Worm (Caenorhabditis elegans) whole organism, young adult: Measurements from ENCODE around the gene Y41E3.19.
A peak's percentile ranks its signal among the peaks of the same experiment; 100 is the strongest.
"Not testable (repeated sequence)": the region's sequence is repeated elsewhere in the genome, so short reads cannot be mapped to it uniquely, and the experiment has no call there.

Experiments
- B0019.2 ChIP-seq: fragments of 200-800 bp; sonication (Bioruptor generic); conservative IDR thresholded peaks from 2 replicates; pipeline ENCODE4 v1.3.6; 2022; ENCODE audit warnings: missing genetic modification reagents, missing genetic modification characterization, missing compliant biosample characterization
- B0035.1 ChIP-seq: sonication (generic microtip); optimal IDR thresholded peaks from 2 replicates; lab custom pipeline; 2016; ENCODE audit warnings: missing genetic modification characterization, mild to moderate bottlenecking, missing compliant biosample characterization, missing genotype, missing genetic modification reagents
- B0336.3 ChIP-seq: fragments of 200-800 bp; sonication (Bioruptor generic); IDR thresholded peaks from 2 replicates; pipeline ENCODE4 v1.3.6; 2022; ENCODE audit warnings: missing genetic modification characterization, missing compliant biosample characterization
- C17E4.6 ChIP-seq: fragments of 200-800 bp; sonication (Bioruptor generic); IDR thresholded peaks from 2 replicates; pipeline ENCODE4 v1.3.6; 2022; ENCODE audit warnings: missing genetic modification reagents, missing genetic modification characterization, missing compliant biosample characterization
- D2030.7 ChIP-seq: fragments of 200-800 bp; sonication (Bioruptor generic); IDR thresholded peaks from 2 replicates; pipeline ENCODE4 v1.3.6; 2022; ENCODE audit warnings: missing genetic modification reagents, missing genetic modification characterization, missing compliant biosample characterization
- F33H1.4 ChIP-seq: fragments of 200-800 bp; sonication (Bioruptor generic); IDR thresholded peaks from 2 replicates; pipeline ENCODE4 v1.3.6; 2022; ENCODE audit warnings: missing genetic modification reagents, missing genetic modification characterization, missing compliant biosample characterization
- F37B4.10 ChIP-seq: fragments of 200-800 bp; sonication (Bioruptor generic); IDR thresholded peaks from 2 replicates; pipeline ENCODE4 v1.3.6; 2022; ENCODE audit warnings: missing genetic modification characterization, missing compliant biosample characterization
- F39B2.1 ChIP-seq: fragments of 200-800 bp; sonication (Bioruptor generic); IDR thresholded peaks from 2 replicates; pipeline ENCODE4 v1.3.6; 2022; ENCODE audit warnings: missing genetic modification reagents, missing genetic modification characterization, missing compliant biosample characterization
- K11D2.4 ChIP-seq: fragments of 200-800 bp; sonication (Bioruptor generic); IDR thresholded peaks from 2 replicates; pipeline ENCODE4 v1.3.6; 2022; ENCODE audit warnings: missing genetic modification reagents, missing genetic modification characterization, missing compliant biosample characterization
- Y53F4B.3 ChIP-seq: fragments of 200-800 bp; sonication (Bioruptor generic); IDR thresholded peaks from 2 replicates; pipeline ENCODE4 v1.3.6; 2022; ENCODE audit warnings: missing genetic modification reagents, missing genetic modification characterization, missing compliant biosample characterization
- Y53G8AR.9 ChIP-seq: fragments of 200-800 bp; sonication (Bioruptor generic); conservative IDR thresholded peaks from 2 replicates; pipeline ENCODE4 v1.3.6; 2022; ENCODE audit warnings: missing genetic modification reagents, missing genetic modification characterization, missing compliant biosample characterization
- Y67H2A.10 ChIP-seq: fragments of 200-800 bp; sonication (Bioruptor generic); conservative IDR thresholded peaks from 2 replicates; pipeline ENCODE4 v1.3.6; 2022; ENCODE audit warnings: missing genetic modification reagents, missing genetic modification characterization, missing compliant biosample characterization
- aptf-2 ChIP-seq: fragments of 200-800 bp; sonication (Bioruptor generic); conservative IDR thresholded peaks from 2 replicates; pipeline ENCODE4 v1.3.6; 2022; ENCODE audit warnings: missing genetic modification reagents, missing genetic modification characterization, missing compliant biosample characterization
- aptf-3 ChIP-seq: fragments of 200-800 bp; sonication (Bioruptor generic); IDR thresholded peaks from 2 replicates; pipeline ENCODE4 v1.3.6; 2022; ENCODE audit warnings: missing genetic modification characterization, missing compliant biosample characterization
- athp-1 ChIP-seq: sonication (generic microtip); optimal IDR thresholded peaks from 2 replicates; lab custom pipeline; 2017; ENCODE audit warnings: mild to moderate bottlenecking, missing genetic modification characterization, missing compliant biosample characterization
- attf-3 ChIP-seq: fragments of 200-800 bp; sonication (Bioruptor generic); conservative IDR thresholded peaks from 2 replicates; pipeline ENCODE4 v1.3.6; 2022; ENCODE audit warnings: missing genetic modification reagents, missing genetic modification characterization, missing compliant biosample characterization
- bed-1 ChIP-seq: fragments of 200-800 bp; sonication (Bioruptor generic); IDR thresholded peaks from 2 replicates; pipeline ENCODE4 v1.3.6; 2022; ENCODE audit warnings: missing genetic modification reagents, missing genetic modification characterization, missing compliant biosample characterization
- bed-2 ChIP-seq: fragments of 200-800 bp; sonication (Bioruptor generic); IDR thresholded peaks from 2 replicates; pipeline ENCODE4 v1.3.6; 2022; ENCODE audit warnings: missing genetic modification reagents, missing genetic modification characterization, missing compliant biosample characterization
- cebp-1 ChIP-seq, 2 experiments: fragments of 200-800 bp in 1 of 2; sonication (Bioruptor generic) in 1 of 2; sonication (generic microtip) in 1 of 2; IDR thresholded peaks in 1 of 2; optimal IDR thresholded peaks in 1 of 2; 2 replicates each; pipeline versions ENCODE4 v1.3.6 to Lab custom; 2017 to 2022; ENCODE audit warnings: missing compliant biosample characterization in 2 of 2, missing genetic modification characterization in 2 of 2, mild to moderate bottlenecking in 1 of 2, missing genetic modification reagents in 1 of 2, moderate library complexity in 1 of 2
- cebp-2 ChIP-seq: fragments of 200-800 bp; sonication (Bioruptor generic); IDR thresholded peaks from 2 replicates; pipeline ENCODE4 v1.3.6; 2022; ENCODE audit warnings: missing genetic modification characterization, missing compliant biosample characterization
- ceh-100 ChIP-seq: fragments of 200-800 bp; sonication (Bioruptor generic); IDR thresholded peaks from 2 replicates; pipeline ENCODE4 v1.3.6; 2022; ENCODE audit warnings: missing genetic modification reagents, missing genetic modification characterization, missing compliant biosample characterization
- ceh-58 ChIP-seq: fragments of 200-800 bp; sonication (Bioruptor generic); IDR thresholded peaks from 2 replicates; pipeline ENCODE4 v1.3.6; 2022; ENCODE audit warnings: missing genetic modification characterization, missing compliant biosample characterization
- dox-1 ChIP-seq: fragments of 200-800 bp; sonication (Bioruptor generic); IDR thresholded peaks from 2 replicates; pipeline ENCODE4 v1.3.6; 2022; ENCODE audit warnings: missing genetic modification reagents, missing genetic modification characterization, missing compliant biosample characterization
- egl-18 ChIP-seq: fragments of 200-800 bp; sonication (Bioruptor generic); IDR thresholded peaks from 2 replicates; pipeline ENCODE4 v1.3.6; 2022; ENCODE audit warnings: missing genetic modification reagents, missing genetic modification characterization, missing compliant biosample characterization
- egrh-3 ChIP-seq: fragments of 200-800 bp; sonication (Bioruptor generic); IDR thresholded peaks from 2 replicates; pipeline ENCODE4 v1.3.6; 2022; ENCODE audit warnings: missing genetic modification reagents, missing genetic modification characterization, missing compliant biosample characterization
- ekl-4 ChIP-seq: fragments of 200-800 bp; sonication (Bioruptor generic); IDR thresholded peaks from 2 replicates; pipeline ENCODE4 v1.3.6; 2022; ENCODE audit warnings: missing genetic modification reagents, missing genetic modification characterization, missing compliant biosample characterization
- him-1 ChIP-seq: sonication (generic microtip); optimal IDR thresholded peaks from 2 replicates; lab custom pipeline; 2016; ENCODE audit warnings: missing genotype, missing genetic modification reagents, missing genetic modification characterization, missing compliant biosample characterization
- hmg-20 ChIP-seq: fragments of 200-800 bp; sonication (Bioruptor generic); IDR thresholded peaks from 2 replicates; pipeline ENCODE4 v1.3.6; 2022; ENCODE audit warnings: missing genetic modification reagents, missing genetic modification characterization, missing compliant biosample characterization
- hsf-1 ChIP-seq: fragments of 200-800 bp; sonication (Bioruptor generic); IDR thresholded peaks from 2 replicates; pipeline ENCODE4 v1.3.6; 2022; ENCODE audit warnings: missing genetic modification reagents, missing genetic modification characterization, missing compliant biosample characterization
- lag-1 ChIP-seq: fragments of 200-800 bp; sonication (Bioruptor generic); IDR thresholded peaks from 2 replicates; pipeline ENCODE4 v1.3.6; 2022; ENCODE audit warnings: missing genetic modification reagents, missing genetic modification characterization, missing compliant biosample characterization
- lin-54 ChIP-seq: fragments of 200-800 bp; sonication (Bioruptor generic); optimal IDR thresholded peaks from 2 replicates; lab custom pipeline; 2018; ENCODE audit warnings: mild to moderate bottlenecking, missing genetic modification characterization, missing compliant biosample characterization
- lsl-1 ChIP-seq: fragments of 200-800 bp; sonication (Bioruptor generic); optimal IDR thresholded peaks from 2 replicates; lab custom pipeline; 2018; ENCODE audit warnings: mild to moderate bottlenecking, missing genetic modification characterization, moderate library complexity, missing compliant biosample characterization
- madf-3 ChIP-seq: fragments of 200-800 bp; sonication (Bioruptor generic); IDR thresholded peaks from 2 replicates; pipeline ENCODE4 v1.3.6; 2022; ENCODE audit warnings: missing genetic modification reagents, missing genetic modification characterization, missing compliant biosample characterization
- madf-6 ChIP-seq: fragments of 200-800 bp; sonication (Bioruptor generic); IDR thresholded peaks from 2 replicates; pipeline ENCODE4 v1.3.6; 2022; ENCODE audit warnings: missing genetic modification reagents, missing genetic modification characterization, missing compliant biosample characterization
- mcd-1 ChIP-seq: fragments of 200-800 bp; sonication (Bioruptor generic); IDR thresholded peaks from 2 replicates; pipeline ENCODE4 v1.3.6; 2022; ENCODE audit warnings: missing genetic modification reagents, missing genetic modification characterization, missing compliant biosample characterization
- mel-28 ChIP-seq: sonication (generic microtip); optimal IDR thresholded peaks from 2 replicates; lab custom pipeline; 2016; ENCODE audit warnings: borderline replicate concordance, mild to moderate bottlenecking, missing genetic modification characterization, missing compliant biosample characterization
- nfya-2 ChIP-seq: fragments of 200-800 bp; sonication (Bioruptor generic); IDR thresholded peaks from 2 replicates; pipeline ENCODE4 v1.3.6; 2022; ENCODE audit warnings: missing genetic modification reagents, missing genetic modification characterization, missing compliant biosample characterization
- nfyb-1 ChIP-seq: fragments of 200-800 bp; sonication (Bioruptor generic); IDR thresholded peaks from 2 replicates; pipeline ENCODE4 v1.3.6; 2022; ENCODE audit warnings: missing genetic modification reagents, missing genetic modification characterization, missing compliant biosample characterization
- nhr-27 ChIP-seq: fragments of 200-800 bp; sonication (Bioruptor generic); optimal IDR thresholded peaks from 2 replicates; lab custom pipeline; 2018; ENCODE audit warnings: mild to moderate bottlenecking, missing genetic modification characterization, moderate library complexity, missing compliant biosample characterization
- nhr-90 ChIP-seq: sonication (generic microtip); optimal IDR thresholded peaks from 2 replicates; lab custom pipeline; 2016; ENCODE audit warnings: missing genotype, mild to moderate bottlenecking, missing genetic modification characterization, missing compliant biosample characterization
- rcor-1 ChIP-seq: fragments of 200-800 bp; sonication (Bioruptor generic); IDR thresholded peaks from 2 replicates; pipeline ENCODE4 v1.3.6; 2022; ENCODE audit warnings: missing genetic modification reagents, missing genetic modification characterization, missing compliant biosample characterization
- rpc-1 ChIP-seq, 2 experiments: fragments of 150-350 bp in 1 of 2; sonication (generic microtip) in 1 of 2; optimal IDR thresholded peaks; 2 replicates each; lab custom pipeline; 2014 to 2018; ENCODE audit warnings: missing biosample characterization in 1 of 2, missing genetic modification characterization in 1 of 2, missing genetic modification reagents in 1 of 2, missing genotype in 1 of 2
- ztf-25 ChIP-seq: fragments of 200-800 bp; sonication (Bioruptor generic); IDR thresholded peaks from 2 replicates; pipeline ENCODE4 v1.3.6; 2022; ENCODE audit warnings: missing genetic modification reagents, missing genetic modification characterization, missing compliant biosample characterization
- ztf-28 ChIP-seq: fragments of 200-800 bp; sonication (Bioruptor generic); IDR thresholded peaks from 2 replicates; pipeline ENCODE4 v1.3.6; 2022; ENCODE audit warnings: missing genetic modification reagents, missing genetic modification characterization, missing compliant biosample characterization
- ztf-6 ChIP-seq: fragments of 200-800 bp; sonication (Bioruptor generic); IDR thresholded peaks from 2 replicates; pipeline ENCODE4 v1.3.6; 2022; ENCODE audit warnings: missing genetic modification reagents, missing genetic modification characterization, missing compliant biosample characterization

The Y41E3.19 gene

DNA sequence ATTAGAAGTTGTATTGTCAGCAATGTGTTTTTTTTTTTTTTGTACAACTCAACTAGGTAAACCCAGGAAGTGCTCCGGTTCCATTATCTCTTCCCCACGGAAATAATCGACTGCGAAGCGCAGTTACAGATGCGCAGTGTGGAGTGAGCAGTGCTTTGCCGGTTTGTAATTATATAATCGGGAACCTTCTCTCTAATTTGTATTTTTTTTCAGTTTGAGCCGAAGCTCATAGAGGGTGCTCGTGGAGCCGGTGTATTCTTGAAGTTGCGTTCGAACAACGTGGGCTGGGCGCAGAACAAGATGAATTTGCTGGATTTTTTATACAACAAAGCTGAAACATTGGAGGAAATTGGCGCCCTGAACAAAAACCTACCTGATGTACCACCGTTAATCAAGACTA, 2.1 kb downstream of the Y41E3.19 start, which contains the start of gene Y41E3.13:
Y41E3.13 (plus strand) TSS at position 301 of the 400 bp plus-strand sequence.
- TF ChIP-seq bed-2 (GFP tag; lab: Robert Waterston, UW) = no peak
- no peak for TF ChIP-seq ceh-58 (GFP tag; lab: Robert Waterston, UW)
- no peak for TF ChIP-seq ztf-6 (GFP tag; lab: Robert Waterston, UW)
- TF ChIP-seq B0035.1 (tag; lab: Kevin White, UChicago) = no peak
- TF ChIP-seq B0336.3 (GFP tag; lab: Robert Waterston, UW) = no peak
- TF ChIP-seq rpc-1 (optimal IDR thresholded peaks at IDR 0.05; lab: Kevin White, UChicago) = no peak
- no peak for TF ChIP-seq rpc-1 (tag; optimal IDR thresholded peaks at IDR 0.05; lab: Kevin White, UChicago)
- TF ChIP-seq ztf-28 (GFP tag; lab: Robert Waterston, UW) = no peak
- no peak for TF ChIP-seq nhr-90 (tag; lab: Kevin White, UChicago)
- TF ChIP-seq F39B2.1 (GFP tag; lab: Robert Waterston, UW) = no peak
- TF ChIP-seq him-1 = no peak
- TF ChIP-seq lag-1 (GFP tag; lab: Robert Waterston, UW) = no peak
- no peak for TF ChIP-seq nhr-27 (tag; lab: Kevin White, UChicago)
- TF ChIP-seq athp-1 (tag; lab: Kevin White, UChicago) = no peak
- no peak for TF ChIP-seq ceh-100 (GFP tag; lab: Robert Waterston, UW)

DNA sequence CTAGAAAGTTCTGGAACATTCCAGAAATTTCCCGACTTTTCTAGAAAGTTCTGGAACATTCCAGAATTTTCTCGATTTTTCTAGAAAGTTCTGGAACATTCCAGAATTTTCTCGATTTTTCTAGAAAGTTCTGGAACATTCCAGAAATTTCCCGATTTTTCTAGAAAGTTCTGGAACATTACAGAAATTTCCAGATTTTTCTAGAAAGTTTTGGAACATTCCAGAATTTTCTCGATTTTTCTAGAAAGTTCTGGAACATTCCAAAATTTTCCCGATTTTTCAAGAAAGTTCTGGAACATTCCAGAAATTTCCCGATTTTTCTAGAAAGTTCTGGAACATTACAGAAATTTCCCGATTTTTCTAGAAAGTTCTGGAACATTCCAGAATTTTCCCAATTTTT, 3.2 kb downstream of the Y41E3.19 start:
- peak; percentile 62; the same call in 1 of the 2 replicates for TF ChIP-seq mcd-1 (GFP tag; lab: Robert Waterston, UW)
- peak; percentile 53 for TF ChIP-seq lin-54 (GFP tag; lab: Kevin White, UChicago)
- TF ChIP-seq egl-18 = peak; percentile 94
- TF ChIP-seq aptf-3 (GFP tag; lab: Robert Waterston, UW) = peak; percentile 99
- TF ChIP-seq hmg-20 (GFP tag; lab: Robert Waterston, UW) = 0 out of 2 replicates have a peak, but pooled peaks have one; percentile 11
- peak; percentile 100 for TF ChIP-seq dox-1 (GFP tag; lab: Robert Waterston, UW)
- peak; percentile 93 for TF ChIP-seq ztf-28 (GFP tag; lab: Robert Waterston, UW)
- TF ChIP-seq egrh-3 = peak; percentile 93
- peak; percentile 95 for TF ChIP-seq Y67H2A.10 (GFP tag; lab: Robert Waterston, UW)
- peak; percentile 96 for TF ChIP-seq Y53F4B.3 (GFP tag; lab: Robert Waterston, UW)
- TF ChIP-seq rcor-1 (GFP tag; lab: Robert Waterston, UW) = peak; percentile 98
- peak; percentile 39 for TF ChIP-seq rpc-1 (optimal IDR thresholded peaks at IDR 0.05; lab: Kevin White, UChicago)
- not testable (repeated sequence) for TF ChIP-seq rpc-1, cebp-1 (tag; optimal IDR thresholded peaks at IDR 0.05; lab: Kevin White, UChicago)
- TF ChIP-seq cebp-2 (GFP tag; lab: Robert Waterston, UW) = peak; percentile 99
- peak; percentile 99 for TF ChIP-seq ztf-25 (GFP tag; lab: Robert Waterston, UW)
- peak; percentile 83 for TF ChIP-seq mel-28 (tag; lab: Kevin White, UChicago)
- peak; percentile 53 for TF ChIP-seq lsl-1 (GFP tag; lab: Kevin White, UChicago)
- TF ChIP-seq K11D2.4 (GFP tag; lab: Robert Waterston, UW) = peak; percentile 53; the same call in 1 of the 2 replicates
- TF ChIP-seq madf-3 (GFP tag; lab: Robert Waterston, UW) = peak; percentile 93
- TF ChIP-seq B0019.2 (GFP tag; lab: Robert Waterston, UW) = peak; percentile 91
- peak; percentile 76 for TF ChIP-seq cebp-1 (GFP tag; IDR thresholded peaks at IDR 0.05; lab: Robert Waterston, UW)
- peak; percentile 69 for TF ChIP-seq attf-3 (GFP tag; lab: Robert Waterston, UW)
- peak; percentile 100 for TF ChIP-seq hsf-1 (GFP tag; lab: Robert Waterston, UW)
- peak; percentile 94; the same call in 1 of the 2 replicates for TF ChIP-seq F37B4.10 (GFP tag; lab: Robert Waterston, UW)
- peak; percentile 72 for TF ChIP-seq F33H1.4 (GFP tag; lab: Robert Waterston, UW)
- TF ChIP-seq nfya-2 (GFP tag; lab: Robert Waterston, UW) = peak; percentile 84; the same call in 1 of the 2 replicates
- TF ChIP-seq bed-1 = peak; percentile 78
- TF ChIP-seq aptf-2 (GFP tag; lab: Robert Waterston, UW) = peak; percentile 88
- TF ChIP-seq bed-2 (GFP tag; lab: Robert Waterston, UW) = 0 out of 2 replicates have a peak, but pooled peaks have one; percentile 44
- peak; percentile 87 for TF ChIP-seq Y53G8AR.9 (GFP tag; lab: Robert Waterston, UW)
- peak; percentile 90 for TF ChIP-seq C17E4.6
- peak; percentile 92 for TF ChIP-seq nfyb-1 (GFP tag; lab: Robert Waterston, UW)
- TF ChIP-seq madf-6 (GFP tag; lab: Robert Waterston, UW) = peak; percentile 92
- TF ChIP-seq D2030.7 (GFP tag; lab: Robert Waterston, UW) = peak; percentile 97
- peak; percentile 98 for TF ChIP-seq ekl-4 (GFP tag; lab: Robert Waterston, UW)
